Fruit fly (Drosophila melanogaster): ENCODE data around the gene RabX2.

The RabX2 gene

dm6 chrX:10464531-10464930 is 47.3 kb downstream of the RabX2 start:
- no peak for TF ChIP-seq slp2 (GFP tag; optimal IDR thresholded peaks at IDR 0.05)
- TF ChIP-seq CG18262 (tag; optimal IDR thresholded peaks at IDR 0.05), result no peak
- no peak for TF ChIP-seq B-H1 (GFP tag; IDR thresholded peaks at IDR 0.05)
- TF ChIP-seq Med (GFP tag), result peak; percentile 63
